Worm (Caenorhabditis elegans) whole organism, L4/young adult: ENCODE results near the gene ung-1.

Experiments used
- W03F9.2 ChIP-seq: fragments of 150-350 bp; optimal IDR thresholded peaks from 2 replicates; lab custom pipeline; 2014; ENCODE audit warnings: missing biosample characterization, missing genetic modification characterization
- dao-5 ChIP-seq: sonication (generic microtip); optimal IDR thresholded peaks from 2 replicates; lab custom pipeline; 2016; ENCODE audit warnings: missing genotype, missing genetic modification characterization, moderate library complexity, missing compliant biosample characterization
- him-1 ChIP-seq: sonication (generic microtip); optimal IDR thresholded peaks from 2 replicates; lab custom pipeline; 2016; ENCODE audit warnings: missing genotype, missing genetic modification reagents, missing genetic modification characterization, missing compliant biosample characterization

ce11 chrIII:11954150-11954549, 19.7 kb downstream of the ung-1 start:
- no peak for TF ChIP-seq dao-5 (tag; lab: Kevin White, UChicago)
- TF ChIP-seq him-1 (tag; lab: Kevin White, UChicago) = no peak
- TF ChIP-seq W03F9.2 (tag; lab: Kevin White, UChicago) = no peak
